Fruit fly (Drosophila melanogaster) whole organism, wandering third instar larva: ENCODE results near the gene mRpS35.

ENCODE experiments used
- Abd-B ChIP-seq: fragments of >200 bp; optimal IDR thresholded peaks from 2 replicates; lab custom pipeline; 2017; ENCODE audit warnings: missing biosample characterization, missing genetic modification characterization
- CG32264 ChIP-seq: fragments of 200-800 bp; sonication (Bioruptor generic); optimal IDR thresholded peaks from 2 replicates; lab custom pipeline; 2016; ENCODE audit warnings: missing biosample characterization, missing genetic modification characterization
- CG9705 ChIP-seq: fragments of 200-800 bp; sonication (Bioruptor generic); optimal IDR thresholded peaks from 2 replicates; lab custom pipeline; 2018; ENCODE audit warnings: missing biosample characterization, mild to moderate bottlenecking, missing genetic modification characterization
- CrebA ChIP-seq: fragments of 200-800 bp; sonication (Bioruptor generic); optimal IDR thresholded peaks from 2 replicates; lab custom pipeline; 2016; ENCODE audit warnings: missing biosample characterization, mild to moderate bottlenecking, missing genetic modification characterization, borderline replicate concordance
- Dfd ChIP-seq: fragments of >200 bp; optimal IDR thresholded peaks from 2 replicates; lab custom pipeline; 2017; ENCODE audit warnings: missing biosample characterization, missing genetic modification characterization
- Dif ChIP-seq: fragments of 200-275, 200-300 bp; sonication (Bioruptor generic); optimal IDR thresholded peaks from 2 replicates; lab custom pipeline; 2018; ENCODE audit warnings: missing biosample characterization, missing genetic modification characterization; ENCODE audit not compliant: partially characterized antibody
- GATAd ChIP-seq: sonication (Bioruptor generic); optimal IDR thresholded peaks from 2 replicates; lab custom pipeline; 2016; ENCODE audit warnings: missing biosample characterization, missing genetic modification characterization
- HLH106 ChIP-seq: fragments of 200-800 bp; optimal IDR thresholded peaks from 3 replicates; lab custom pipeline; 2019; ENCODE audit warnings: missing biosample characterization, mild to moderate bottlenecking, missing genetic modification characterization, moderate library complexity
- Hnf4 ChIP-seq: fragments of 200-800 bp; sonication (Bioruptor generic); optimal IDR thresholded peaks from 2 replicates; lab custom pipeline; 2016; ENCODE audit warnings: missing biosample characterization, mild to moderate bottlenecking, missing genetic modification characterization
- Hr78 ChIP-seq: fragments of >200 bp; optimal IDR thresholded peaks from 2 replicates; lab custom pipeline; 2017; ENCODE audit warnings: missing biosample characterization, missing genetic modification characterization
- Hr83 ChIP-seq: fragments of 200-300 bp; sonication (Bioruptor generic); optimal IDR thresholded peaks from 2 replicates; lab custom pipeline; 2016; ENCODE audit warnings: missing biosample characterization, mild to moderate bottlenecking, missing genetic modification characterization, moderate library complexity; ENCODE audit not compliant: poor library complexity, severe bottlenecking
- Jra ChIP-seq: sonication (Bioruptor generic); optimal IDR thresholded peaks from 2 replicates; lab custom pipeline; 2016; ENCODE audit warnings: missing biosample characterization, missing genetic modification characterization
- Mio ChIP-seq: sonication (Bioruptor generic); optimal IDR thresholded peaks from 2 replicates; lab custom pipeline; 2016; ENCODE audit warnings: missing biosample characterization, missing genetic modification characterization
- Myc ChIP-seq: fragments of >200 bp; optimal IDR thresholded peaks from 2 replicates; lab custom pipeline; 2017
- N ChIP-seq: fragments of >200 bp; optimal IDR thresholded peaks from 2 replicates; lab custom pipeline; 2018; ENCODE audit warnings: missing biosample characterization, missing external identifiers, missing genetic modification characterization
- OdsH ChIP-seq: fragments of 200-800 bp; sonication (Bioruptor generic); optimal IDR thresholded peaks from 2 replicates; lab custom pipeline; 2016; ENCODE audit warnings: missing biosample characterization, mild to moderate bottlenecking, missing genetic modification characterization
- Rel ChIP-seq, 2 experiments: fragments of 200-800 bp; sonication (Bioruptor generic) in 1 of 2; optimal IDR thresholded peaks; 2 replicates in 1 of 2; 3 replicates in 1 of 2; lab custom pipeline; 2016 to 2019; ENCODE audit warnings: mild to moderate bottlenecking in 2 of 2, missing biosample characterization in 2 of 2, missing genetic modification characterization in 2 of 2, moderate library complexity in 1 of 2
- Sp1 ChIP-seq: fragments of 200-800 bp; sonication (Bioruptor generic); optimal IDR thresholded peaks from 3 replicates; lab custom pipeline; 2019; ENCODE audit warnings: missing biosample characterization, mild to moderate bottlenecking, missing genetic modification characterization, moderate library complexity
- Vsx2 ChIP-seq: fragments of 200-300, 225-300 bp; sonication (Bioruptor generic); optimal IDR thresholded peaks from 2 replicates; lab custom pipeline; 2018; ENCODE audit warnings: missing biosample characterization, missing genetic modification characterization; ENCODE audit not compliant: partially characterized antibody
- br ChIP-seq: fragments of 200-800 bp; sonication (Bioruptor generic); optimal IDR thresholded peaks from 2 replicates; lab custom pipeline; 2016; ENCODE audit warnings: missing biosample characterization, missing genetic modification characterization
- brk ChIP-seq: fragments of 200-800 bp; sonication (Bioruptor generic); optimal IDR thresholded peaks from 2 replicates; lab custom pipeline; 2016; ENCODE audit warnings: missing biosample characterization, mild to moderate bottlenecking, missing genetic modification characterization
- dl ChIP-seq, 2 experiments: fragments of 175-275, 200-275 bp in 1 of 2; fragments of 200-275 bp in 1 of 2; sonication (Bioruptor generic); optimal IDR thresholded peaks; lab custom pipeline; 2018; ENCODE audit warnings: mild to moderate bottlenecking in 2 of 2, missing biosample characterization in 2 of 2, missing genetic modification characterization in 2 of 2, moderate library complexity in 2 of 2; ENCODE audit not compliant: partially characterized antibody in 2 of 2, insufficient read depth in 1 of 2
- dmrt93B ChIP-seq: fragments of 200-800 bp; sonication (Bioruptor generic); optimal IDR thresholded peaks from 2 replicates; lab custom pipeline; 2018; ENCODE audit warnings: missing biosample characterization, mild to moderate bottlenecking, missing genetic modification characterization
- dsf ChIP-seq: sonication (Bioruptor generic); optimal IDR thresholded peaks from 2 replicates; lab custom pipeline; 2016; ENCODE audit warnings: missing biosample characterization, missing genetic modification characterization, borderline replicate concordance
- ey ChIP-seq: fragments of 200-800 bp; sonication (Bioruptor generic); optimal IDR thresholded peaks from 2 replicates; lab custom pipeline; 2016; ENCODE audit warnings: missing biosample characterization, missing genetic modification characterization
- foxo ChIP-seq, 2 experiments: fragments of 200-800 bp; sonication (Bioruptor generic); optimal IDR thresholded peaks; 2 replicates in 1 of 2; 3 replicates in 1 of 2; lab custom pipeline; 2016 to 2017; ENCODE audit warnings: missing biosample characterization in 2 of 2, missing genetic modification characterization in 2 of 2
- fru ChIP-seq: fragments of 200-800 bp; sonication (Bioruptor generic); optimal IDR thresholded peaks from 3 replicates; lab custom pipeline; 2016; ENCODE audit warnings: missing biosample characterization, mild to moderate bottlenecking, missing genetic modification characterization
- h ChIP-seq: fragments of 200-800 bp; sonication (Bioruptor generic); optimal IDR thresholded peaks from 3 replicates; lab custom pipeline; 2016; ENCODE audit warnings: missing biosample characterization, mild to moderate bottlenecking, missing genetic modification characterization
- jim ChIP-seq: fragments of 175-275, 200-325 bp; sonication (Bioruptor generic); optimal IDR thresholded peaks from 2 replicates; lab custom pipeline; 2016; ENCODE audit warnings: missing biosample characterization, mild to moderate bottlenecking, missing genetic modification characterization
- lola ChIP-seq: fragments of >200 bp; optimal IDR thresholded peaks from 2 replicates; lab custom pipeline; 2017; ENCODE audit warnings: missing biosample characterization, missing genetic modification characterization
- pan ChIP-seq: fragments of >200 bp; optimal IDR thresholded peaks from 2 replicates; lab custom pipeline; 2017
- psq ChIP-seq: fragments of 200-800 bp; sonication (Bioruptor generic); optimal IDR thresholded peaks from 3 replicates; lab custom pipeline; 2017; ENCODE audit warnings: missing biosample characterization, mild to moderate bottlenecking, missing genetic modification characterization, moderate library complexity
- rgr ChIP-seq: fragments of 200-800 bp; sonication (Bioruptor generic); optimal IDR thresholded peaks from 3 replicates; lab custom pipeline; 2016; ENCODE audit warnings: missing biosample characterization, mild to moderate bottlenecking, missing genetic modification characterization
- sage ChIP-seq: fragments of 200-800 bp; sonication (Bioruptor generic); optimal IDR thresholded peaks from 2 replicates; lab custom pipeline; 2016; ENCODE audit warnings: missing biosample characterization, mild to moderate bottlenecking, missing genetic modification characterization
- sv ChIP-seq: fragments of 200-800 bp; sonication (Bioruptor generic); optimal IDR thresholded peaks from 3 replicates; lab custom pipeline; 2016; ENCODE audit warnings: missing biosample characterization, missing genetic modification characterization
- tai ChIP-seq: sonication (Bioruptor generic); optimal IDR thresholded peaks from 2 replicates; lab custom pipeline; 2016; ENCODE audit warnings: missing biosample characterization, missing genetic modification characterization
- usp ChIP-seq: fragments of >200 bp; optimal IDR thresholded peaks from 2 replicates; lab custom pipeline; 2017; ENCODE audit warnings: missing biosample characterization, missing genetic modification characterization
- woc ChIP-seq: sonication (Bioruptor generic); optimal IDR thresholded peaks from 2 replicates; lab custom pipeline; 2016; ENCODE audit warnings: missing biosample characterization, mild to moderate bottlenecking, missing genetic modification characterization

Gene mRpS35

dm6 chr3L:2822955-2823354 lies 42.3 kb downstream of the mRpS35 start:
- no peak for TF ChIP-seq N
- TF ChIP-seq CG9705 (GFP tag; lab: Kevin White, UChicago): peak; percentile 9
- no peak for TF ChIP-seq pan (lab: Kevin White, UChicago)
- TF ChIP-seq sage (GFP tag; lab: Kevin White, UChicago): peak; percentile 63
- no peak for TF ChIP-seq jim
- TF ChIP-seq Vsx2 (GFP tag; lab: Kevin White, UChicago): no peak
- peak; percentile 87 for TF ChIP-seq fru (GFP tag; lab: Kevin White, UChicago)
- TF ChIP-seq Myc (lab: Kevin White, UChicago): no peak
- peak; percentile 79 for TF ChIP-seq OdsH (GFP tag; lab: Kevin White, UChicago)
- no peak for TF ChIP-seq Dif (GFP tag; lab: Kevin White, UChicago)
- TF ChIP-seq Sp1: peak; percentile 75
- TF ChIP-seq CG32264: peak; percentile 70
- peak; percentile 77 for TF ChIP-seq rgr (GFP tag; lab: Kevin White, UChicago)
- TF ChIP-seq br (GFP tag; lab: Kevin White, UChicago): peak; percentile 81
- TF ChIP-seq woc (GFP tag; lab: Kevin White, UChicago): peak; percentile 5
- no peak for TF ChIP-seq dsf
- peak in 1 of 2 experiments; percentile 90 for TF ChIP-seq foxo (GFP tag; optimal IDR thresholded peaks at IDR 0.05; lab: Kevin White, UChicago)
- no peak for TF ChIP-seq psq (GFP tag; lab: Kevin White, UChicago)
- peak; percentile 44 for TF ChIP-seq tai
- TF ChIP-seq Hnf4 (GFP tag; lab: Kevin White, UChicago): peak; percentile 72
- TF ChIP-seq dmrt93B (GFP tag; lab: Kevin White, UChicago): peak; percentile 61
- peak; percentile 89 for TF ChIP-seq ey (GFP tag; lab: Kevin White, UChicago)
- peak; percentile 74 for TF ChIP-seq HLH106 (tag; lab: Kevin White, UChicago)
- TF ChIP-seq h (GFP tag; lab: Kevin White, UChicago): peak; percentile 91

- TF ChIP-seq pan (lab: Kevin White, UChicago): no peak
- peak; percentile 10 to 63 for TF ChIP-seq dl (GFP tag; optimal IDR thresholded peaks at IDR 0.05; lab: Kevin White, UChicago; ENCODE audit: insufficient read depth in 1 of 2, partially characterized antibody in 2 of 2)
- peak; percentile 53 for TF ChIP-seq N
- TF ChIP-seq Dif (GFP tag; lab: Kevin White, UChicago): peak; percentile 73
- peak; percentile 14 for TF ChIP-seq Vsx2 (GFP tag; lab: Kevin White, UChicago)
- peak; percentile 97 for TF ChIP-seq psq (GFP tag; lab: Kevin White, UChicago)
- peak; percentile 1 for TF ChIP-seq CrebA (GFP tag; lab: Kevin White, UChicago)
- TF ChIP-seq dsf: no peak
- TF ChIP-seq, all 38 proteins: peak for 6
Observed at dm6 chr3L:2823520-2823970, 42.8 kb downstream of the mRpS35 start.

- peak; percentile 72 to 98 for TF ChIP-seq foxo (GFP tag; optimal IDR thresholded peaks at IDR 0.05; lab: Kevin White, UChicago)
- peak; percentile 98 for TF ChIP-seq ey (GFP tag; lab: Kevin White, UChicago)
- TF ChIP-seq Vsx2 (GFP tag; lab: Kevin White, UChicago): no peak
- no peak for TF ChIP-seq pan (lab: Kevin White, UChicago)
- no peak for TF ChIP-seq jim
- TF ChIP-seq CrebA (GFP tag; lab: Kevin White, UChicago): peak; percentile 82
- TF ChIP-seq br (GFP tag; lab: Kevin White, UChicago): peak; percentile 98
- TF ChIP-seq lola (GFP tag; lab: Kevin White, UChicago): no peak
- TF ChIP-seq Hr78 (GFP tag; lab: Kevin White, UChicago): no peak
- TF ChIP-seq HLH106 (tag; lab: Kevin White, UChicago): peak; percentile 98
- no peak for TF ChIP-seq Dif (GFP tag; lab: Kevin White, UChicago)
- peak; percentile 86 for TF ChIP-seq dsf
- no peak for TF ChIP-seq Myc (lab: Kevin White, UChicago)
- TF ChIP-seq dl (GFP tag; optimal IDR thresholded peaks at IDR 0.05; lab: Kevin White, UChicago; ENCODE audit: insufficient read depth in 1 of 2, partially characterized antibody in 2 of 2): peak in 1 of 2 experiments; percentile 15
- peak; percentile 24 for TF ChIP-seq GATAd
- no peak for TF ChIP-seq usp (GFP tag; lab: Kevin White, UChicago)
- TF ChIP-seq rgr (GFP tag; lab: Kevin White, UChicago): peak; percentile 98
- TF ChIP-seq Rel (GFP tag; optimal IDR thresholded peaks at IDR 0.05; lab: Kevin White, UChicago): peak; percentile 98
- peak; percentile 74 for TF ChIP-seq Rel (tag; optimal IDR thresholded peaks at IDR 0.05; lab: Kevin White, UChicago)
- peak; percentile 99 for TF ChIP-seq OdsH (GFP tag; lab: Kevin White, UChicago)
- TF ChIP-seq Dfd (GFP tag; lab: Kevin White, UChicago): peak; percentile 89
- peak; percentile 98 for TF ChIP-seq fru (GFP tag; lab: Kevin White, UChicago)
- TF ChIP-seq CG9705 (GFP tag; lab: Kevin White, UChicago): peak; percentile 84
- peak; percentile 99 for TF ChIP-seq h (GFP tag; lab: Kevin White, UChicago)
- TF ChIP-seq sage (GFP tag; lab: Kevin White, UChicago): peak; percentile 92
- peak; percentile 72 for TF ChIP-seq Mio (GFP tag; lab: Kevin White, UChicago)
- peak; percentile 86 for TF ChIP-seq tai
- no peak for TF ChIP-seq Abd-B (GFP tag; lab: Kevin White, UChicago)
- peak; percentile 85 for TF ChIP-seq Jra (GFP tag; lab: Kevin White, UChicago)
- peak; percentile 92 for TF ChIP-seq brk (GFP tag; lab: Kevin White, UChicago)
- peak; percentile 94 for TF ChIP-seq dmrt93B (GFP tag; lab: Kevin White, UChicago)
- peak; percentile 99 for TF ChIP-seq psq (GFP tag; lab: Kevin White, UChicago)
- TF ChIP-seq sv (GFP tag; lab: Kevin White, UChicago): no peak
- peak; percentile 86 for TF ChIP-seq CG32264
- peak; percentile 97 for TF ChIP-seq Sp1
- no peak for TF ChIP-seq Hr83 (GFP tag; lab: Kevin White, UChicago)
- TF ChIP-seq woc (GFP tag; lab: Kevin White, UChicago): peak; percentile 96
- peak; percentile 95 for TF ChIP-seq Hnf4 (GFP tag; lab: Kevin White, UChicago)
- TF ChIP-seq N: no peak
Observed at dm6 chr3L:2824024-2824687, 43.5 kb downstream of the mRpS35 start.
